In genomic region chr3L:16587994-16588622, dm6 we compare ENCODE assay signal across 1 fruit fly cellular context.
TF ChIP-seq lines count a peak whose summit lies in the region.

No protein-coding gene starts in this region.

TF ChIP-seq in whole organism, embryonic, 481 proteins besides CTCF, POLR2A, EP300 and RAD21 (continued from another document and continues in another):
- peak; percentile 87 for TF ChIP-seq CG42726 (GFP tag; IDR thresholded peaks at IDR 0.05; lab: Robert Waterston, UW; ENCODE audit: partially characterized antibody)
- TF ChIP-seq CG11695 (GFP tag; IDR thresholded peaks at IDR 0.05; lab: Robert Waterston, UW): peak; percentile 64; the same call in 2 of the 3 replicates
- TF ChIP-seq dm (GFP tag; optimal IDR thresholded peaks at IDR 0.05; lab: Kevin White, UChicago): peak; percentile 82
- peak; percentile 52 for TF ChIP-seq bab2 (GFP tag; optimal IDR thresholded peaks at IDR 0.05; lab: Kevin White, UChicago)
- peak; percentile 63 for TF ChIP-seq Xbp1 (GFP tag; optimal IDR thresholded peaks at IDR 0.05; lab: Kevin White, UChicago)
- no peak for TF ChIP-seq Vsx1 (GFP tag; optimal IDR thresholded peaks at IDR 0.05; lab: Kevin White, UChicago)
- TF ChIP-seq Dip3 (GFP tag; optimal IDR thresholded peaks at IDR 0.05; lab: Kevin White, UChicago): peak; percentile 49
- TF ChIP-seq E2f2 (GFP tag; IDR thresholded peaks at IDR 0.05; lab: Robert Waterston, UW): peak; percentile 47
- TF ChIP-seq slou (GFP tag; optimal IDR thresholded peaks at IDR 0.05; lab: Kevin White, UChicago): no peak
- peak; percentile 93 for TF ChIP-seq YL-1 (GFP tag; optimal IDR thresholded peaks at IDR 0.05; lab: Kevin White, UChicago)
- peak; percentile 69 for TF ChIP-seq CG15514 (GFP tag; optimal IDR thresholded peaks at IDR 0.05; lab: Kevin White, UChicago)
- TF ChIP-seq CG17385 (GFP tag; optimal IDR thresholded peaks at IDR 0.05; lab: Kevin White, UChicago): peak; percentile 24
- TF ChIP-seq HmgD (GFP tag; optimal IDR thresholded peaks at IDR 0.05; lab: Kevin White, UChicago): peak; percentile 89
- peak; percentile 9 for TF ChIP-seq crc (GFP tag; optimal IDR thresholded peaks at IDR 0.05; lab: Kevin White, UChicago)
- TF ChIP-seq Jarid2 (GFP tag; optimal IDR thresholded peaks at IDR 0.05; lab: Kevin White, UChicago): no peak
- TF ChIP-seq CG4360 (GFP tag; IDR thresholded peaks at IDR 0.05; lab: Robert Waterston, UW): peak; percentile 36; the same call in 1 of the 2 replicates
- peak; percentile 93 for TF ChIP-seq CG8478 (optimal IDR thresholded peaks at IDR 0.05; lab: Kevin White, UChicago)
- no peak for TF ChIP-seq CG18764 (GFP tag; optimal IDR thresholded peaks at IDR 0.05; lab: Kevin White, UChicago)
- peak; percentile 96 for TF ChIP-seq CG16813 (GFP tag; IDR thresholded peaks at IDR 0.05; lab: Robert Waterston, UW; ENCODE audit: partially characterized antibody)
- peak; percentile 66 for TF ChIP-seq Gug (GFP tag; IDR thresholded peaks at IDR 0.05; lab: Robert Waterston, UW)
- TF ChIP-seq CG16779 (GFP tag; IDR thresholded peaks at IDR 0.05; lab: Robert Waterston, UW): no peak
- TF ChIP-seq CG3847 (GFP tag; IDR thresholded peaks at IDR 0.05; lab: Robert Waterston, UW): peak; percentile 79
- TF ChIP-seq Hr3 (GFP tag; optimal IDR thresholded peaks at IDR 0.05; lab: Kevin White, UChicago): peak; percentile 55
- TF ChIP-seq chm (GFP tag; IDR thresholded peaks at IDR 0.05; lab: Robert Waterston, UW): peak; percentile 53; the same call in 1 of the 2 replicates
- peak in 1 of 3 experiments; percentile 21 for TF ChIP-seq lola (GFP tag; optimal IDR thresholded peaks at IDR 0.05; lab: Kevin White, UChicago)
- TF ChIP-seq pnt (GFP tag; optimal IDR thresholded peaks at IDR 0.05; lab: Kevin White, UChicago): peak; percentile 53
- peak; percentile 44 for TF ChIP-seq Antp (GFP tag; optimal IDR thresholded peaks at IDR 0.05; lab: Kevin White, UChicago)
- peak; percentile 11; the same call in 1 of the 3 replicates for TF ChIP-seq CG3726 (GFP tag; IDR thresholded peaks at IDR 0.05; lab: Robert Waterston, UW)
- TF ChIP-seq CG12236 (GFP tag; optimal IDR thresholded peaks at IDR 0.05; lab: Kevin White, UChicago): no peak
- peak; percentile 34; the same call in 1 of the 2 replicates for TF ChIP-seq toy (GFP tag; IDR thresholded peaks at IDR 0.05; lab: Robert Waterston, UW)
- peak; percentile 45 for TF ChIP-seq nerfin-1 (tag; optimal IDR thresholded peaks at IDR 0.05; lab: Kevin White, UChicago)
- TF ChIP-seq D19A (tag; optimal IDR thresholded peaks at IDR 0.05; lab: Kevin White, UChicago): no peak
- no peak for TF ChIP-seq run (tag; optimal IDR thresholded peaks at IDR 0.05; lab: Kevin White, UChicago)
- 0 out of 2 replicates have a peak, but pooled peaks have one; percentile 40 for TF ChIP-seq CG5953 (GFP tag; IDR thresholded peaks at IDR 0.05; lab: Robert Waterston, UW)
- TF ChIP-seq Hr78 (GFP tag; optimal IDR thresholded peaks at IDR 0.05; lab: Kevin White, UChicago): no peak
- TF ChIP-seq ranshi (GFP tag; IDR thresholded peaks at IDR 0.05; lab: Robert Waterston, UW): peak; percentile 68
- no peak for TF ChIP-seq nau (GFP tag; optimal IDR thresholded peaks at IDR 0.05; lab: Kevin White, UChicago)
- TF ChIP-seq H2.0 (GFP tag; IDR thresholded peaks at IDR 0.05; lab: Robert Waterston, UW): peak; percentile 52
- 0 out of 3 replicates have a peak, but pooled peaks have one; percentile 35 for TF ChIP-seq H15 (GFP tag; IDR thresholded peaks at IDR 0.05; lab: Robert Waterston, UW)
- TF ChIP-seq CG17328 (GFP tag; IDR thresholded peaks at IDR 0.05; lab: Robert Waterston, UW): peak; percentile 62
- TF ChIP-seq Tbp (GFP tag; optimal IDR thresholded peaks at IDR 0.05; lab: Kevin White, UChicago): no peak
- peak; percentile 68 for TF ChIP-seq Dek (tag; optimal IDR thresholded peaks at IDR 0.05; lab: Kevin White, UChicago)
- TF ChIP-seq Gsc (GFP tag; IDR thresholded peaks at IDR 0.05; lab: Robert Waterston, UW): no peak
- TF ChIP-seq zfh1 (GFP tag; IDR thresholded peaks at IDR 0.05; lab: Robert Waterston, UW): peak; percentile 58; the same call in 1 of the 3 replicates
- TF ChIP-seq her (GFP tag; optimal IDR thresholded peaks at IDR 0.05; lab: Kevin White, UChicago): no peak
- TF ChIP-seq fd96Cb (tag; optimal IDR thresholded peaks at IDR 0.05; lab: Kevin White, UChicago): peak; percentile 22
- no peak for TF ChIP-seq gcm2 (GFP tag; optimal IDR thresholded peaks at IDR 0.05; lab: Kevin White, UChicago)
- TF ChIP-seq twi (tag; optimal IDR thresholded peaks at IDR 0.05; lab: Kevin White, UChicago): peak; percentile 31
- no peak for TF ChIP-seq Optix (GFP tag; IDR thresholded peaks at IDR 0.05; lab: Robert Waterston, UW)
- TF ChIP-seq ham (GFP tag; IDR thresholded peaks at IDR 0.05; lab: Robert Waterston, UW): no peak
- peak; percentile 84 for TF ChIP-seq CG12659 (GFP tag; optimal IDR thresholded peaks at IDR 0.05; lab: Kevin White, UChicago)
- peak; percentile 83 for TF ChIP-seq nmo (GFP tag; optimal IDR thresholded peaks at IDR 0.05; lab: Kevin White, UChicago)
- no peak for TF ChIP-seq Deaf1 (tag; optimal IDR thresholded peaks at IDR 0.05; lab: Kevin White, UChicago)
- TF ChIP-seq crp (GFP tag; optimal IDR thresholded peaks at IDR 0.05; lab: Kevin White, UChicago): peak in 1 of 2 experiments; percentile 57
- TF ChIP-seq ro (GFP tag; IDR thresholded peaks at IDR 0.05; lab: Robert Waterston, UW): no peak
- TF ChIP-seq Mes4 (GFP tag; optimal IDR thresholded peaks at IDR 0.05; lab: Kevin White, UChicago): peak; percentile 10
- no peak for TF ChIP-seq CG6254 (GFP tag; optimal IDR thresholded peaks at IDR 0.05; lab: Kevin White, UChicago)
- peak; percentile 94 for TF ChIP-seq yki (optimal IDR thresholded peaks at IDR 0.05; lab: Kevin White, UChicago)
- peak; percentile 47 for TF ChIP-seq kay (GFP tag; optimal IDR thresholded peaks at IDR 0.05; lab: Kevin White, UChicago)
- peak; percentile 57 to 58 for TF ChIP-seq Pdp1 (GFP tag; optimal IDR thresholded peaks at IDR 0.05; lab: Kevin White, UChicago)
- TF ChIP-seq ap (GFP tag; IDR thresholded peaks at IDR 0.05; lab: Robert Waterston, UW): peak; percentile 47; the same call in 1 of the 2 replicates
- TF ChIP-seq inv (GFP tag; IDR thresholded peaks at IDR 0.05; lab: Robert Waterston, UW; ENCODE audit: partially characterized antibody): peak; percentile 93
- peak; percentile 62 for TF ChIP-seq Fer3 (tag; optimal IDR thresholded peaks at IDR 0.05; lab: Kevin White, UChicago)
- peak; percentile 66 for TF ChIP-seq CG2712 (tag; optimal IDR thresholded peaks at IDR 0.05; lab: Kevin White, UChicago)
- peak; percentile 75 for TF ChIP-seq NFAT (GFP tag; IDR thresholded peaks at IDR 0.05; lab: Robert Waterston, UW)
- no peak for TF ChIP-seq CG10959 (GFP tag; IDR thresholded peaks at IDR 0.05; lab: Robert Waterston, UW)
- TF ChIP-seq Oaz (GFP tag; IDR thresholded peaks at IDR 0.05; lab: Robert Waterston, UW): no peak
- TF ChIP-seq CG17359 (tag; optimal IDR thresholded peaks at IDR 0.05; lab: Kevin White, UChicago): peak; percentile 54
- TF ChIP-seq seq (GFP tag; IDR thresholded peaks at IDR 0.05; lab: Robert Waterston, UW): no peak
- TF ChIP-seq Nf-YB (GFP tag; optimal IDR thresholded peaks at IDR 0.05; lab: Kevin White, UChicago): no peak
- peak; percentile 6 for TF ChIP-seq CG13123 (GFP tag; optimal IDR thresholded peaks at IDR 0.05; lab: Kevin White, UChicago)
- peak; percentile 32 for TF ChIP-seq CG9876 (GFP tag; optimal IDR thresholded peaks at IDR 0.05; lab: Kevin White, UChicago)
- TF ChIP-seq CG8944 (GFP tag; optimal IDR thresholded peaks at IDR 0.05; lab: Kevin White, UChicago): peak; percentile 24
- peak; percentile 95 for TF ChIP-seq hbn (GFP tag; IDR thresholded peaks at IDR 0.05; lab: Robert Waterston, UW; ENCODE audit: partially characterized antibody)
- no peak for TF ChIP-seq peb (GFP tag; IDR thresholded peaks at IDR 0.05; lab: Robert Waterston, UW)
- peak; percentile 57 for TF ChIP-seq CG10543 (GFP tag; optimal IDR thresholded peaks at IDR 0.05; lab: Kevin White, UChicago)
- peak; percentile 47 for TF ChIP-seq Dp (GFP tag; optimal IDR thresholded peaks at IDR 0.05; lab: Kevin White, UChicago)
- peak; percentile 94 for TF ChIP-seq CG13287 (GFP tag; IDR thresholded peaks at IDR 0.05; lab: Robert Waterston, UW; ENCODE audit: partially characterized antibody)
- TF ChIP-seq Neu2 (GFP tag; optimal IDR thresholded peaks at IDR 0.05; lab: Kevin White, UChicago; ENCODE audit: borderline replicate concordance): peak; percentile 42
- no peak for TF ChIP-seq CG11696 (GFP tag; IDR thresholded peaks at IDR 0.05; lab: Robert Waterston, UW)
- peak; percentile 62 for TF ChIP-seq CG18262 (tag; optimal IDR thresholded peaks at IDR 0.05; lab: Kevin White, UChicago)
- no peak for TF ChIP-seq en (GFP tag; optimal IDR thresholded peaks at IDR 0.05; lab: Kevin White, UChicago)
- TF ChIP-seq esg (GFP tag; conservative IDR thresholded peaks at IDR 0.05; lab: Robert Waterston, UW): no peak
- peak; percentile 47 for TF ChIP-seq NfI (GFP tag; optimal IDR thresholded peaks at IDR 0.05; lab: Kevin White, UChicago)
- TF ChIP-seq Dad (GFP tag; optimal IDR thresholded peaks at IDR 0.05; lab: Kevin White, UChicago): peak; percentile 64
- peak; percentile 90 for TF ChIP-seq CG2129 (GFP tag; IDR thresholded peaks at IDR 0.05; lab: Robert Waterston, UW; ENCODE audit: partially characterized antibody)
- peak; percentile 76 for TF ChIP-seq Ets97D (GFP tag; optimal IDR thresholded peaks at IDR 0.05; lab: Kevin White, UChicago)
- peak; percentile 24 for TF ChIP-seq slp2 (GFP tag; optimal IDR thresholded peaks at IDR 0.05; lab: Kevin White, UChicago)
- TF ChIP-seq pzg (GFP tag; optimal IDR thresholded peaks at IDR 0.05; lab: Kevin White, UChicago): peak; percentile 92
- peak; percentile 12 for TF ChIP-seq B-H2 (GFP tag; optimal IDR thresholded peaks at IDR 0.05; lab: Kevin White, UChicago)
- TF ChIP-seq CG9727 (GFP tag; optimal IDR thresholded peaks at IDR 0.05; lab: Kevin White, UChicago): peak; percentile 68
- TF ChIP-seq Hmr (GFP tag; optimal IDR thresholded peaks at IDR 0.05; lab: Kevin White, UChicago): peak; percentile 80
- no peak for TF ChIP-seq ken (GFP tag; IDR thresholded peaks at IDR 0.05; lab: Robert Waterston, UW)
- TF ChIP-seq ftz-f1 (GFP tag; optimal IDR thresholded peaks at IDR 0.05; lab: Kevin White, UChicago): peak; percentile 64
- TF ChIP-seq dimm (GFP tag; IDR thresholded peaks at IDR 0.05; lab: Robert Waterston, UW): no peak
- TF ChIP-seq tup (GFP tag; optimal IDR thresholded peaks at IDR 0.05; lab: Kevin White, UChicago): peak; percentile 10
- TF ChIP-seq ac (GFP tag; optimal IDR thresholded peaks at IDR 0.05; lab: Kevin White, UChicago): no peak
- no peak for TF ChIP-seq fd102C (GFP tag; optimal IDR thresholded peaks at IDR 0.05; lab: Kevin White, UChicago)
- peak; percentile 97 for TF ChIP-seq Scr (GFP tag; IDR thresholded peaks at IDR 0.05; lab: Robert Waterston, UW; ENCODE audit: partially characterized antibody)
- peak; percentile 83 for TF ChIP-seq Rfx (GFP tag; IDR thresholded peaks at IDR 0.05; lab: Robert Waterston, UW)
- no peak for TF ChIP-seq cad (GFP tag; optimal IDR thresholded peaks at IDR 0.05; lab: Kevin White, UChicago)
- TF ChIP-seq kni (GFP tag; optimal IDR thresholded peaks at IDR 0.05; lab: Kevin White, UChicago): peak; percentile 66
- TF ChIP-seq ato (GFP tag; IDR thresholded peaks at IDR 0.05; lab: Robert Waterston, UW; ENCODE audit: partially characterized antibody): peak; percentile 60
- TF ChIP-seq az2 (GFP tag; optimal IDR thresholded peaks at IDR 0.05; lab: Kevin White, UChicago): peak; percentile 35
- TF ChIP-seq corto (GFP tag; optimal IDR thresholded peaks at IDR 0.05; lab: Kevin White, UChicago): no peak
- TF ChIP-seq HLHmδ (GFP tag; optimal IDR thresholded peaks at IDR 0.05; lab: Kevin White, UChicago): peak; percentile 37
- TF ChIP-seq CG31388 (GFP tag; optimal IDR thresholded peaks at IDR 0.05; lab: Kevin White, UChicago): no peak
- TF ChIP-seq CG9797 (GFP tag; optimal IDR thresholded peaks at IDR 0.05; lab: Kevin White, UChicago): peak; percentile 72
- peak; percentile 20 for TF ChIP-seq CG7271 (tag; optimal IDR thresholded peaks at IDR 0.05; lab: Kevin White, UChicago)
- peak; percentile 54 for TF ChIP-seq CG6272 (GFP tag; IDR thresholded peaks at IDR 0.05; lab: Robert Waterston, UW)
- TF ChIP-seq vfl (GFP tag; optimal IDR thresholded peaks at IDR 0.05; lab: Kevin White, UChicago): peak; percentile 19
- TF ChIP-seq CG7556 (GFP tag; optimal IDR thresholded peaks at IDR 0.05; lab: Kevin White, UChicago): peak; percentile 36
- peak; percentile 40 for TF ChIP-seq CG1647 (GFP tag; optimal IDR thresholded peaks at IDR 0.05; lab: Kevin White, UChicago)
- no peak for TF ChIP-seq fd64A (GFP tag; optimal IDR thresholded peaks at IDR 0.05; lab: Kevin White, UChicago)
- TF ChIP-seq HLH3B (GFP tag; IDR thresholded peaks at IDR 0.05; lab: Robert Waterston, UW): peak; percentile 54
- no peak for TF ChIP-seq fru (optimal IDR thresholded peaks at IDR 0.05; lab: Kevin White, UChicago)
- peak; percentile 86 for TF ChIP-seq nerfin-2 (GFP tag; IDR thresholded peaks at IDR 0.05; lab: Robert Waterston, UW; ENCODE audit: partially characterized antibody)
- no peak for TF ChIP-seq zf30C (GFP tag; optimal IDR thresholded peaks at IDR 0.05; lab: Kevin White, UChicago)
- TF ChIP-seq hth (optimal IDR thresholded peaks at IDR 0.05; lab: Kevin White, UChicago): no peak
- no peak for TF ChIP-seq CG10462 (GFP tag; optimal IDR thresholded peaks at IDR 0.05; lab: Kevin White, UChicago)
- peak; percentile 84 for TF ChIP-seq sug (tag; optimal IDR thresholded peaks at IDR 0.05; lab: Kevin White, UChicago)
- peak; percentile 52 for TF ChIP-seq CG13894 (tag; optimal IDR thresholded peaks at IDR 0.05; lab: Kevin White, UChicago)
- TF ChIP-seq CG12769 (tag; optimal IDR thresholded peaks at IDR 0.05; lab: Kevin White, UChicago): no peak
- TF ChIP-seq rib (GFP tag; IDR thresholded peaks at IDR 0.05; lab: Robert Waterston, UW): no peak
- TF ChIP-seq sima (GFP tag; optimal IDR thresholded peaks at IDR 0.05; lab: Kevin White, UChicago): no peak
- peak; percentile 79 for TF ChIP-seq CG2116 (GFP tag; optimal IDR thresholded peaks at IDR 0.05; lab: Kevin White, UChicago)
- no peak for TF ChIP-seq CrebB (tag; optimal IDR thresholded peaks at IDR 0.05; lab: Kevin White, UChicago)
- TF ChIP-seq CG14860 (GFP tag; IDR thresholded peaks at IDR 0.05; lab: Robert Waterston, UW; ENCODE audit: partially characterized antibody): peak; percentile 91
- TF ChIP-seq kah (GFP tag; optimal IDR thresholded peaks at IDR 0.05; lab: Kevin White, UChicago): no peak
- no peak for TF ChIP-seq bigmax (GFP tag; optimal IDR thresholded peaks at IDR 0.05; lab: Kevin White, UChicago)
- no peak for TF ChIP-seq CG12104 (GFP tag; optimal IDR thresholded peaks at IDR 0.05; lab: Kevin White, UChicago)
- TF ChIP-seq eve (GFP tag; optimal IDR thresholded peaks at IDR 0.05; lab: Kevin White, UChicago): no peak
